Fruit fly (Drosophila melanogaster): Measurements from ENCODE around the gene Mtpalpha.

Mtpalpha gene

DNA sequence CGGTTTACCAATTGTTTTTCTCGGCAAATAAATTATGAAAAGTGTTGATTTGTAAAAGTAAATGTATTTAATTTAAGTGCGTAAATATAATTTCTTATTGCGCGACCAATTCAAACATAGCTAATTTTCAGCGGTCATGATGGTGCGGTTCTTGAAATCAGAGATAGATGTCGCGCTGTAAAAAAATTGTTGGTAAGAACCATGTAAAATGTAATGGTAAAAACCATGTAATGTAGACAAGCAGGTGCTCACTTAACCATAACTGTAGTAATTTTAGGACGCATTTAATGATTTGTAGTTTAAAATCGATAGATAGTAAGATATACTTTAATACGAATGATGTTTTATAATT, 36.1 kb upstream of the Mtpalpha start:
- TF ChIP-seq usp (GFP tag; optimal IDR thresholded peaks at IDR 0.05) (no peak), CG9705 (GFP tag; optimal IDR thresholded peaks at IDR 0.05) (no peak), sv (GFP tag; optimal IDR thresholded peaks at IDR 0.05) (no peak), HLH106 (tag; optimal IDR thresholded peaks at IDR 0.05) (no peak), ey (GFP tag; optimal IDR thresholded peaks at IDR 0.05) (no peak), rgr (GFP tag; optimal IDR thresholded peaks at IDR 0.05) (no peak), Dif (GFP tag; optimal IDR thresholded peaks at IDR 0.05; ENCODE audit: partially characterized antibody) (no peak), br (GFP tag; optimal IDR thresholded peaks at IDR 0.05) (no peak), woc (GFP tag; optimal IDR thresholded peaks at IDR 0.05) (no peak), tai (GFP tag; optimal IDR thresholded peaks at IDR 0.05) (no peak), pan (optimal IDR thresholded peaks at IDR 0.05) (no peak), brk (GFP tag; optimal IDR thresholded peaks at IDR 0.05) (no peak), Hr83 (GFP tag; optimal IDR thresholded peaks at IDR 0.05; ENCODE audit: poor library complexity, severe bottlenecking) (no peak), foxo (GFP tag; optimal IDR thresholded peaks at IDR 0.05) (no peak)

DNA sequence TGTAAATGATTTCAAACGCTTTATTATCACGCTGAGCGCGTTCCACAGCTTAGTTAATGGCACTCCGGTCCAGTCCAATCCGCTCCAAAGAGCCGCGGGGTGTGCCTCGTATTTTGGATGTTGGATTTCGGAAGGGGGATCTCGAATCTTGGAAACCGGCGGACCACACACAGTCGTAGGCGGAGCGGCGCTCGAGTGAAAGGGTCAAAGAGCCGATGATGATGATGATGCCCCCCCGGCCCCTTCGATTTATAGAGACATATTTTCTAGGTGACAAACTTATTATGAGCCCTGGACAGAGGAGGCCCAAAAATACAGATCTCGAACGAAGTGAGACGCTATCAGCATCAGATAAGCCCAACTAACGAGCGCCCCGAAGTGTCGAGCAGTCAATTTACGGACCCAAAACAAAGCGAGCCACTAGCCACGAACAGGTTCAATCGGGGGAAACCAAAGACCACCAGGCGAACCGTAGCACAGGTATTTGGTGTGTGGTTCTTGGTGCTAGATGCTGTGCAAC, 32.8 kb upstream of the Mtpalpha start:
- TF ChIP-seq foxo (GFP tag; optimal IDR thresholded peaks at IDR 0.05) (no peak), Dfd (GFP tag; optimal IDR thresholded peaks at IDR 0.05) (no peak), CG9705 (GFP tag; optimal IDR thresholded peaks at IDR 0.05) (no peak), woc (GFP tag; optimal IDR thresholded peaks at IDR 0.05) (no peak), sage (GFP tag; optimal IDR thresholded peaks at IDR 0.05) (no peak), Mio (GFP tag; optimal IDR thresholded peaks at IDR 0.05) (no peak), Myc (optimal IDR thresholded peaks at IDR 0.05) (no peak), Abd-B (GFP tag; optimal IDR thresholded peaks at IDR 0.05) (no peak), pan (optimal IDR thresholded peaks at IDR 0.05) (no peak), Vsx2 (GFP tag; optimal IDR thresholded peaks at IDR 0.05; ENCODE audit: partially characterized antibody) (no peak), lola (GFP tag; optimal IDR thresholded peaks at IDR 0.05) (no peak), CG32264 (GFP tag; optimal IDR thresholded peaks at IDR 0.05) (no peak)

DNA sequence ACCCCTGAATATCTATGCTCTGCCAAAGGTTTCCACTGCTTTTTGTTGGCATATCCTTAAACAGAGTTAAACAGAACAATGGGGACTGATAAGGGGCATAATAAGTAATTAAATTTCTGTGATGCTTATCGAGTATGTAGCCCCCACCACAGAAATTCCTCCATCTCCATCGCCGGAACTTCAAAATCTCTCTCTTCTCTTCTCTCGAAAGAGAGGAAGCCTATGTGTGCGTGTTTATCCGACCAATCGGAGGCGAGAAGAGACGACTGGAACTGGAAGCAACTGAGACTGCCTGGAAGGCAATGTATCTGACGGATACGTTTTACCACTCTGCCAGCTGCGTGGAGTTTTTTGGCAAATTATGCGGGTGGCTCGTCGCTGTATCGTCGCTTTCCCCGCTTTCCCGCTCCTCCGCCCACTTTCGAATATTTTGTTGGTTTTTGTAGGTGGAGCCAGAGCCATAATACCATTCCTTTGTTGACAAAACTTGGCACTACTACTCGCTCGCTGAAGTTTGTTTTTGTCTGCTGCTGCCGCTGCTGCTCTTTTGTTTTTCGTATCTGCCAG, 31.5 kb upstream of the Mtpalpha start, which contains the start of gene gcm2:
gcm2 (plus strand) TSS at position 566 of the 567 bp plus-strand sequence.
- no peak for TF ChIP-seq usp (GFP tag; optimal IDR thresholded peaks at IDR 0.05)
- peak; percentile 50 for TF ChIP-seq Dif (GFP tag; optimal IDR thresholded peaks at IDR 0.05; ENCODE audit: partially characterized antibody)
- TF ChIP-seq pan (optimal IDR thresholded peaks at IDR 0.05), result no peak
- TF ChIP-seq Vsx2 (GFP tag; optimal IDR thresholded peaks at IDR 0.05; ENCODE audit: partially characterized antibody), result no peak
- peak; percentile 20 to 27 for TF ChIP-seq dl (GFP tag; optimal IDR thresholded peaks at IDR 0.05; ENCODE audit: insufficient read depth in 1 of 2, partially characterized antibody in 2 of 2)

DNA sequence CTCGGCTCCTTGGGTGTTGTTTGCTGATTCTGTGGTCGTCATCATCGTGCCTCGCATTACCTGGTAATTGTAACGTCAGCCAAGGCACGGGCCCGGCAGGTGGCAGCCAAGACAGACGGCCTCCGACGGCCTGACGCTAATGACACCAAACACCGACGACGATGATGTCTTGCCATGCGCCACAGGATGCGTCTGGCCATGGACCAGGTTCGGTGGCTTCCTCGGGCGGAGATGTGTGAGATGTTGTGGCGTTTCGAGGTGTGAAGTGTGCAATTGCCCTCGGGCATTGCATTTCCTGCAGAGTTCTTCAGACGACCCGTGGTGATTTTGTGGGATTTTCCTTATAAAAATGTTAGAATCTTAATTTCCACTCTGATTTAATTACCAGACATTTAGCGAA, 25.5 kb upstream of the Mtpalpha start:
- TF ChIP-seq jim (GFP tag; optimal IDR thresholded peaks at IDR 0.05), result no peak
- no peak for TF ChIP-seq CG9705 (GFP tag; optimal IDR thresholded peaks at IDR 0.05)
- TF ChIP-seq dl (GFP tag; optimal IDR thresholded peaks at IDR 0.05; ENCODE audit: insufficient read depth in 1 of 2, partially characterized antibody in 2 of 2), result no peak
- no peak for TF ChIP-seq h (GFP tag; optimal IDR thresholded peaks at IDR 0.05)
- no peak for TF ChIP-seq sv (GFP tag; optimal IDR thresholded peaks at IDR 0.05)

DNA sequence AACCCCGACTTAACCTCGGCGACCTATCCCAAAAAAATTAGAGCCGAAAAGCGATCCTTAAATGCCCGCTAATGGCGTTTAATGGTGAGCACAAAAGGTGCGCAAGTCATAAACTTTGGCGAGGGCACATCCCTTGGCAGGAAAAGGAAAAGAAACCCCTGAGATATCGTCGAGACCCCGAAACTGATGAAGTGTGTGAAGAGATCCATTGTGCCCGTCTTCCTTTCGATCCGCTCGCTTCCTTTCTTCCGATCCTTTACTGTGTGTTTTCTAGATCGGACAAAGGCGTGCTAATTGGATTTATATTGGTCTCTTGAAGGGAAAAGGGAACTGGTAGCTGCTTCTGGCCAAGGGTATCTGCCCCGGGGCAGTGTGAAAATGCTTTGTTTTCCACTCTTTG, 24.7 kb upstream of the Mtpalpha start:
- TF ChIP-seq dmrt93B (GFP tag; optimal IDR thresholded peaks at IDR 0.05), result no peak

DNA sequence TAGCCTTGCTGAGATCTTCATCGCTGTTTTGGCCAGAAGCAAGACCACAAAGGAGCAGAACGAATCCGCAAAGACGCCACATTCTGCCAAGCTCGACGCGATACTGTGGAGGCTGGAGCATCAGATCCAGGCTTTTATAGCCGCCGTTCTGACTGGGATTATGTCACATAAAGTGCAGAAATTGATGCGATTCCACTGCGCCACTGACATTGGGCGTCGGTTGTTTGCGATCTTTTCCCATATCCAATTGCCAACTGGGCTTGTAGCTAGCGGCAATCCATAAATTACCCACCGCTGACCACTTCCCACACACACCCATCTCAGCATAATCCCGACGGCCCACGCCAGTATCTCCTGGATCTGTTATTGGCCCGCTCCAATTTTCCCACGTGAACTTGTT, 24.2 kb upstream of the Mtpalpha start, which contains the start of gene CG4382:
CG4382 (minus strand) TSS at position 101 of the 400 bp plus-strand sequence.
- no peak for TF ChIP-seq dmrt93B (GFP tag; optimal IDR thresholded peaks at IDR 0.05)

DNA sequence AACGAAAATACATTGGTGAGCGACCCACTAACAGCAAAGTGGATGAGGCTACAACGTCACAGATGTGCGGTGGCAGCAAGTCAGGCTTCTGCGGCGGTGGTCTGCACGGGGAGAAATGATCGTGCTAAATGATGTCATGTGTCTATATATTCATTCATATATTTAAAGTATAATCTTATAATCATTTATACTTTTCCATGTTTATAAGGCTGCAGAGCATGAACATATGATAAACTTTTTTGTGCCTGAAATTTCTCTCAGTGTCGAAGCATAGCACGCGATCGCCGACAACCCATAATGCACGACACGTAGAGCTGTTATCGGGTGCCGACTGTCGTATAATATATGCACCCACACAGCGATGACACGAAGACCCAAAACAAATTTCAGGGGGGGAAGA, 21.8 kb upstream of the Mtpalpha start:
- TF ChIP-seq sv (GFP tag; optimal IDR thresholded peaks at IDR 0.05) (peak; percentile 24), h (GFP tag; optimal IDR thresholded peaks at IDR 0.05) (peak; percentile 6), foxo (GFP tag; optimal IDR thresholded peaks at IDR 0.05) (peak in 1 of 2 experiments; percentile 19), Abd-B (GFP tag; optimal IDR thresholded peaks at IDR 0.05) (no peak)
